Worm (Caenorhabditis elegans): ENCODE data around the gene K03B4.2.
A peak's percentile ranks its signal among the peaks of the same experiment; 100 is the strongest.

The K03B4.2 gene

DNA sequence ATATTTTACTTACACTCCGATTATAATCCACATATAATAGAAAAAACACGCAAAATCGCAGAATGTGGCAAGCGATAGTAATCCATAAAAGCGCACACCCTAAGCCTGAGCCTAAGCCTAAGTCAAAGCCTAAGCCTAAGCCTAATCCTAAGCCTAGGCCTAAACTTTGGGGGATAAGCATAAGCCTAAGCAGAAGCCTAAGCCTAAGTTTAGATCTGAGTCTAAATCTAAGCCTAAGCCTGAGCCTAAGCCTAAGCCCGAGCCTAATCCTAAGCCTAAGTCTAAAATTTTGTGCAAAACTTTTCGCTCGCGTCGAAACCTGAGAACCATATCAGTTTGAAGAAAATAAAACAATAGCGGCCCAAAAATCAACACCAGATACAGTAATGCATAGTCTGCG, 3.7 kb upstream of the K03B4.2 start (continued):
- no peak for TF ChIP-seq egl-27 (tag; optimal IDR thresholded peaks at IDR 0.05)

DNA sequence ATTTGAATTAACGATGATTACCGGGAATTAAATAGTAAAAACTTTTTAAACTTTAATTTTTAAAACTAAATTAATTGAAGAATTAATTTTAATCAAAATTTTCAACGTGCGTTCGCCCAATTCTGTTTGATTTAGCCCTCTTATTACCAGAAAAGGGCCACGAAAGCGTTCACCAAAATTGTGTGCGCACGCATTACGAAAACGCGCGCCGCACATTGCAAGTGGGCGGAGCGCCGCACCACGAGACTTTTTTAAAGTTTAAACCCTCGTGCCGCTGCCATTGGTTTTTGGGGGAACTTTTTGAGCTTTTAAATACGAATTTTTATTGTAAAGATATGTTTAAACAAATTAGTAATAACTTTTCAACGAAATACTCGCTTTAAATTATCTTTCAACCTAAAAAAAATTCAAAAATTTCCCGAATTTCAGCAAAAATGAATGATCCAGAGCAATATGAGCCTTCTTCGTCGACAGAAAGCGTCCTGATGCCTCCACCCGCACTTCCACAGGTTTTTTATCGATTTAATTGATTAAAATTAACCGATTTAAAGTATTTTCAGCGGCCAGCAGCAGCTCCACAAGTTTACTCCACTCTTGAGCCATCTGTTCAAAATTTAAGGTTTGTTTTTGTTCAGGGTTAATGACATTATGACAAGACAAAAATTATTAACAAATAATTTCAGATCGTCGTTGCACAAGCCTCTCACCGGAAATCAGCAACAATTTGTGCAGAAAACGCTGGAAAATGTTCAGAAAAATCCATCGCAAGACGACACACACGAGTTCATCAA, 919 bp upstream of the K03B4.2 start, which contains the start of gene taf-10:
TSS of gene taf-10 (plus strand) at position 424 of the 791 bp plus-strand sequence.
- peak in 1 of 2 experiments; percentile 47 for TF ChIP-seq ztf-11 (tag; optimal IDR thresholded peaks at IDR 0.05)
- TF ChIP-seq hlh-17 (GFP tag; optimal IDR thresholded peaks at IDR 0.05; ENCODE audit: borderline replicate concordance): no peak
- TF ChIP-seq pax-3 (tag; optimal IDR thresholded peaks at IDR 0.05): no peak
- TF ChIP-seq fos-1 (tag; optimal IDR thresholded peaks at IDR 0.05): no peak
- TF ChIP-seq pqm-1 (tag; optimal IDR thresholded peaks at IDR 0.05): no peak
- peak; percentile 9 for TF ChIP-seq lin-15B (tag; optimal IDR thresholded peaks at IDR 0.05)
- TF ChIP-seq lin-13 (GFP tag; optimal IDR thresholded peaks at IDR 0.05): no peak
- no peak for TF ChIP-seq jun-1 (tag; optimal IDR thresholded peaks at IDR 0.05)
- TF ChIP-seq nhr-76 (tag; optimal IDR thresholded peaks at IDR 0.05): no peak
- TF ChIP-seq skn-1 (tag; optimal IDR thresholded peaks at IDR 0.05): peak; percentile 72
- peak; percentile 24 for TF ChIP-seq unc-130 (tag; optimal IDR thresholded peaks at IDR 0.05)
- no peak for TF ChIP-seq egl-27 (tag; optimal IDR thresholded peaks at IDR 0.05)
- peak; percentile 21 for TF ChIP-seq lir-3 (tag; optimal IDR thresholded peaks at IDR 0.05; ENCODE audit: poor library complexity)
- TF ChIP-seq dpl-1 (GFP tag; optimal IDR thresholded peaks at IDR 0.05): peak; percentile 44 to 66 (median 66)
- no peak for TF ChIP-seq ets-5 (GFP tag; IDR thresholded peaks at IDR 0.05)
- TF ChIP-seq C16A3.4 (tag; optimal IDR thresholded peaks at IDR 0.05): peak; percentile 61
- no peak for TF ChIP-seq irx-1 (tag; optimal IDR thresholded peaks at IDR 0.05)
- peak; percentile 28 for TF ChIP-seq fkh-8 (tag; optimal IDR thresholded peaks at IDR 0.05)
- no peak for TF ChIP-seq tlp-1 (tag; optimal IDR thresholded peaks at IDR 0.05)
- no peak for TF ChIP-seq F16B12.6 (tag; optimal IDR thresholded peaks at IDR 0.05)
- TF ChIP-seq rnt-1 (tag; optimal IDR thresholded peaks at IDR 0.05): peak; percentile 75
- TF ChIP-seq sox-4 (tag; optimal IDR thresholded peaks at IDR 0.05): no peak
- peak; percentile 43 for TF ChIP-seq dsc-1 (tag; optimal IDR thresholded peaks at IDR 0.05)
- no peak for TF ChIP-seq unc-62 (GFP tag; optimal IDR thresholded peaks at IDR 0.05)
- peak; percentile 51 for TF ChIP-seq grh-1 (GFP tag; IDR thresholded peaks at IDR 0.05)
- TF ChIP-seq vab-15 (tag; optimal IDR thresholded peaks at IDR 0.05): no peak
- TF ChIP-seq sup-37 (GFP tag; optimal IDR thresholded peaks at IDR 0.05): no peak
- no peak for TF ChIP-seq nhr-84 (tag; optimal IDR thresholded peaks at IDR 0.05)
- TF ChIP-seq hpl-2 (GFP tag; optimal IDR thresholded peaks at IDR 0.05): no peak
- TF ChIP-seq nhr-237 (tag; optimal IDR thresholded peaks at IDR 0.05): no peak
- TF ChIP-seq elt-2 (tag; optimal IDR thresholded peaks at IDR 0.05): peak; percentile 16
- no peak for TF ChIP-seq ceh-8 (GFP tag; optimal IDR thresholded peaks at IDR 0.05)
- TF ChIP-seq nhr-20 (tag; optimal IDR thresholded peaks at IDR 0.05): peak; percentile 62
- TF ChIP-seq nhr-19 (GFP tag; conservative IDR thresholded peaks at IDR 0.05): peak; percentile 52
- no peak for TF ChIP-seq unc-30 (tag; optimal IDR thresholded peaks at IDR 0.05)
- no peak for TF ChIP-seq ceh-88 (GFP tag; IDR thresholded peaks at IDR 0.05)
- peak; percentile 47 for TF ChIP-seq mep-1 (tag; optimal IDR thresholded peaks at IDR 0.05)
- no peak for TF ChIP-seq zag-1 (tag; optimal IDR thresholded peaks at IDR 0.05)
- TF ChIP-seq hlh-4 (tag; optimal IDR thresholded peaks at IDR 0.05): no peak
- peak; percentile 67 for TF ChIP-seq snu-23 (GFP tag; optimal IDR thresholded peaks at IDR 0.05)
- no peak for TF ChIP-seq Y116A8C.19 (tag; optimal IDR thresholded peaks at IDR 0.05; ENCODE audit: borderline replicate concordance)
- no peak for TF ChIP-seq fkh-10 (GFP tag; optimal IDR thresholded peaks at IDR 0.05)
- TF ChIP-seq tbx-2 (tag; optimal IDR thresholded peaks at IDR 0.05): peak; percentile 53
- no peak for TF ChIP-seq zip-4 (GFP tag; optimal IDR thresholded peaks at IDR 0.05)
- TF ChIP-seq ceh-63 (GFP tag; optimal IDR thresholded peaks at IDR 0.05): no peak
- no peak for TF ChIP-seq mef-2 (tag; optimal IDR thresholded peaks at IDR 0.05)
- peak; percentile 66 for TF ChIP-seq nhr-90 (tag; optimal IDR thresholded peaks at IDR 0.05; ENCODE audit: poor library complexity)
- TF ChIP-seq mdl-1 (tag; optimal IDR thresholded peaks at IDR 0.05): peak in 1 of 2 experiments; percentile 88
- TF ChIP-seq unc-86 (tag; optimal IDR thresholded peaks at IDR 0.05): peak; percentile 11

Data from whole organism, L1 larva.